Worm (Caenorhabditis elegans) whole organism, mixed stage, embryonic: ENCODE data around the gene str-228.
"Not testable (repeated sequence)": the region's sequence is repeated elsewhere in the genome, so short reads cannot be mapped to it uniquely, and the experiment has no call there.

Experiments
- blmp-1 ChIP-seq: fragments of 150-350 bp; optimal IDR thresholded peaks from 2 replicates; lab custom pipeline; 2014; ENCODE audit warnings: missing biosample characterization, missing genetic modification characterization
- elt-1 ChIP-seq: sonication (generic microtip); optimal IDR thresholded peaks from 2 replicates; lab custom pipeline; 2017; ENCODE audit warnings: missing genetic modification characterization, mild to moderate bottlenecking, missing compliant biosample characterization, antibody characterized with exemption, moderate library complexity, borderline replicate concordance; ENCODE audit not compliant: insufficient read depth
- flh-1 ChIP-seq: fragments of 200-800 bp; sonication (Bioruptor generic); optimal IDR thresholded peaks from 2 replicates; lab custom pipeline; 2018; ENCODE audit warnings: mild to moderate bottlenecking, missing genetic modification characterization, moderate library complexity, missing compliant biosample characterization
- lin-13 ChIP-seq: fragments of 150-350 bp; optimal IDR thresholded peaks from 2 replicates; lab custom pipeline; 2014; ENCODE audit warnings: missing biosample characterization, missing genetic modification characterization
- lin-32 ChIP-seq: fragments of 200-800 bp; sonication (Bioruptor generic); optimal IDR thresholded peaks from 2 replicates; lab custom pipeline; 2018; ENCODE audit warnings: mild to moderate bottlenecking, missing genetic modification characterization, missing compliant biosample characterization
- mls-2 ChIP-seq: sonication (generic microtip); optimal IDR thresholded peaks from 2 replicates; lab custom pipeline; 2016; ENCODE audit warnings: mild to moderate bottlenecking, missing genetic modification characterization, moderate library complexity, missing compliant biosample characterization
- nhr-12 ChIP-seq: fragments of 150-350 bp; optimal IDR thresholded peaks from 2 replicates; lab custom pipeline; 2014; ENCODE audit warnings: missing biosample characterization, missing genetic modification characterization
- nhr-76 ChIP-seq: sonication (generic microtip); optimal IDR thresholded peaks from 2 replicates; lab custom pipeline; 2017; ENCODE audit warnings: missing biosample characterization, missing genetic modification characterization
- pha-4 ChIP-seq: fragments of 150-350 bp; optimal IDR thresholded peaks from 2 replicates; lab custom pipeline; 2018; ENCODE audit warnings: missing biosample characterization, missing genetic modification reagents, missing genetic modification characterization
- snpc-4 ChIP-seq: fragments of 150-350 bp; optimal IDR thresholded peaks from 2 replicates; lab custom pipeline; 2014; ENCODE audit warnings: missing biosample characterization, missing genetic modification characterization
- unc-39 ChIP-seq: fragments of 150-350 bp; optimal IDR thresholded peaks from 2 replicates; lab custom pipeline; 2014; ENCODE audit warnings: missing biosample characterization, missing genetic modification characterization
- unc-62 ChIP-seq: fragments of 150-350 bp; optimal IDR thresholded peaks from 2 replicates; lab custom pipeline; 2014; ENCODE audit warnings: missing biosample characterization, missing genetic modification reagents, missing genetic modification characterization

DNA sequence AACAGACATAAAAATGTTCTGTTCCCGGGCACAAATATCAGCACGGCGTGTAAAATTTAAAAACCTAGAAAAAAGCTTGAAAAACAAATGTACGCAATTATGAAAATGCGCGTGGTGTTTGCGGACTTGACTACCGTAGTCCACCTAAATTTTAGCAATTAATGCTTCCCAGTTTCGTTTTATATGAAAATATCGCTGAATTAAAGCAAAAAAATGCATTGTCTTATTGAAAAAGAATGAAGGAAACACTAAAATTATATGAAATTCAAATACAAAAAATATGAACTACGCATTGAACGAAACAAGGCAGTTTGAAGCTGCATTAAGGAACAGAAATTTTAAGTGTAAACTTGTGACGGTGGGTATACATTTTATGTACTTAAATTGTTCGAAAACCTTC, 3.7 kb upstream of the str-228 start, which contains the start of gene ugt-64:
- not testable (repeated sequence) for TF ChIP-seq nhr-76 (tag; lab: Kevin White, UChicago); lin-32 (GFP tag; lab: Kevin White, UChicago); elt-1 (tag; lab: Kevin White, UChicago); blmp-1 (tag; lab: Kevin White, UChicago); flh-1 (GFP tag; lab: Kevin White, UChicago); snpc-4 (tag; lab: Kevin White, UChicago); unc-62 (GFP tag; lab: Kevin White, UChicago); lin-13; nhr-12 (tag; lab: Kevin White, UChicago); unc-39 (tag; lab: Kevin White, UChicago); pha-4; mls-2 (tag; lab: Kevin White, UChicago)
